Fruit fly (Drosophila melanogaster) whole organism: ENCODE data around the gene CG32847.
A peak's percentile ranks its signal among the peaks of the same experiment; 100 is the strongest.

Experiments
- CG8478 ChIP-seq: fragments of >200 bp; optimal IDR thresholded peaks from 2 replicates; lab custom pipeline; 2018; ENCODE audit warnings: inconsistent platforms
- Dll ChIP-seq: fragments of >200 bp; optimal IDR thresholded peaks from 2 replicates; lab custom pipeline; 2017
- EcR ChIP-seq, 2 experiments: fragments of >200 bp; optimal IDR thresholded peaks; 2 replicates each; lab custom pipeline; 2017; ENCODE audit warnings: missing biosample characterization in 2 of 2, missing genetic modification characterization in 2 of 2, missing genetic modification reagents in 2 of 2
- pan ChIP-seq: fragments of >200 bp; optimal IDR thresholded peaks from 2 replicates; lab custom pipeline; 2017
- psq ChIP-seq: fragments of >200 bp; optimal IDR thresholded peaks from 2 replicates; lab custom pipeline; 2017
- usp ChIP-seq: fragments of >200 bp; optimal IDR thresholded peaks from 2 replicates; lab custom pipeline; 2017; ENCODE audit warnings: missing biosample characterization, missing genetic modification characterization, mixed read lengths

Gene CG32847

DNA sequence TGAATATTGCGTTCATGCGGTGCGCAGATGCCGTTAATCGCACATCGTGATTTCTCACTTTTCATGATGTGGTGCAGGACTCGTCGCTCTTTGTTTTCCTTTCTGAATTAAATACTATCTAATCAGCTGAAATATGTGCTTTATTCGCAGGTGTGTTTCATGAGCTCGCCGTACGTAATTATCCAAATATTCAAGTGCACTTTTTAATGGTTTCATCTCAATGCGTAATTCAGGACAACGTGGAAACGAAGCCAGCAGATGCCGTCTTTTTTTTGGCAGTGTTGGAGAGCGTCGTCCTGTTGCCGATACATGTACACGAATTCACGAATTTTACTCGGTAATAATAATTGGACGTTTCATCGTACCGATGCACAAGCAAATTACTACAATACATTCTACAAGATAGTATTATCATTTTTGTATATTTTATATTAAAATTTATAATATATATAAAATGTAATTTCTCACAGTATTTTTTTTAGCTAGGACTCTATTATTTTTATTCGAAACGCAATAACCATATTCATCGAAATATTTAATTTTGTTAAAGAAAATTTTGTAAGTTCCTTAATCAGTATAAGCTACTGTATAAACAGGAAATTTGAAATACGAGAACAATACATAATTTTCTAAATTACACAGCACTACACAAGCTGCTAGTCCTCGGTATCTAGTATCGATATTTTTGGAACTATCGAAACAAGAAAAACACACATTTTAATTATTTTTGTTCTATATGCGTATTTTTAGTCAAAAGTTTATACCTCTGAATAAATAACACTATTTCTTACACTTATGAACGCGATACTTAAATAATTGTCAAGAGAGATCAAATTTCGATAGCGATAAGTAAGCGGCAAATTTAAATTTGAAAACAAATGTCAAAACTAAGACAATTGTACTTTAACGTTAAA lies 15.5 kb downstream of the CG32847 start, which contains the start of gene CG12316:
Gene CG12316, minus strand, starts transcription at position 276 of the 914 bp plus-strand sequence.
- TF ChIP-seq pan (lab: Kevin White, UChicago) (no peak), usp (no peak), CG8478 (lab: Kevin White, UChicago) (no peak), EcR (GFP tag; optimal IDR thresholded peaks at IDR 0.05; lab: Kevin White, UChicago) (no peak), psq (lab: Kevin White, UChicago) (no peak), Dll (no peak)

DNA sequence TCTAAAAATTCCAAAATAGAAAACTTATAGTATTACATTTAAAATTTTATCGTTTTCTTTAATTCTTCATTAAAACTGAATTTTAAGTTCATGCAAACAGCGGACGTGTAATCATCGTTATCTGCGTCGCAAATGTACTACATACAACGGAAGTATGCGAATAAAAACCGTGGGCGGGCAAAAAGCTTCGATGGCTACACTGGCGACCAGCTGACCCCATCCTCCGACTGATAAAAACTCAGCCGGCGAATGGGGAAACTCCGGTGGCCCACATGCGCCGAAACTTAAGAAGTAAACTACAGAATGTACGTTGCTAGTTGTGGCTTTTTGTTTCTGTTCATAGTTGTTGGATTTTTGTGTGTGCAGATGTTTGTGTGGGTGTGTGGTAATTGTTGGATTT lies 16.4 kb downstream of the CG32847 start:
- TF ChIP-seq psq (lab: Kevin White, UChicago) (no peak), pan (lab: Kevin White, UChicago) (no peak)

DNA sequence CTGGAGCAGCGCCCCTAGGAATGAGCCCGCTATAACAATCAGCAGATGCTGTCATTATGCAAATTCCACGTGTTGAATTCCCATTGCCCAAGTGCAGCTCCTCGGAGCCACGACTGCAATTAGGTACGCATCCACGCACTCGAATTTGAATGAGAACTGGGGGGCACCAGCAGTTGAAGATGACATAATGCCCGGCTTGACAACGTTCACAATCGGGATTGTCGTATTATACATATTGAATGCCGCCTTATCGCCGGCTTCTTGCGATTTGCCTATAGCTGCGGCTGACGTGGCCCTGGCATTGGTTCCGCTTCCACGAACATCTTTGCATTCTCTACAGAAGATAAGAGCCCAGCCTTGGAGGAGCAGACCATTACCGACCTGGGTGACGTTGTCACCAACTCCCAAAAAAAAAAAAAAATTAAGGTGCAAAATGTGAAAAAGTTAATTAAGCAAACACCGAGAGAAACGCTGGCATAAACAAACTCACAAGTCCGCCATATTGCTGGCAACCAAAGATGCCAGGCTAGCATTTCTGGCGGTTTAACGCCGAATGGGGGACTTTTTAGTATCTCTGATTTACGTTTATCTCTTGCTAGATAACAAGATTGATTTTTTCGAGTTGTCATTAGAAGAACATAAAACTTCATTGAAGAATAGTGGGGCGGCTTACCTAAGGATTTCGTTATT lies 19.0 kb downstream of the CG32847 start:
- no peak for TF ChIP-seq psq (lab: Kevin White, UChicago)
- no peak for TF ChIP-seq pan (lab: Kevin White, UChicago)
- no peak for TF ChIP-seq EcR (GFP tag; optimal IDR thresholded peaks at IDR 0.05; lab: Kevin White, UChicago)
- no peak for TF ChIP-seq Dll
- TF ChIP-seq usp: no peak
- no peak for TF ChIP-seq CG8478 (lab: Kevin White, UChicago)

DNA sequence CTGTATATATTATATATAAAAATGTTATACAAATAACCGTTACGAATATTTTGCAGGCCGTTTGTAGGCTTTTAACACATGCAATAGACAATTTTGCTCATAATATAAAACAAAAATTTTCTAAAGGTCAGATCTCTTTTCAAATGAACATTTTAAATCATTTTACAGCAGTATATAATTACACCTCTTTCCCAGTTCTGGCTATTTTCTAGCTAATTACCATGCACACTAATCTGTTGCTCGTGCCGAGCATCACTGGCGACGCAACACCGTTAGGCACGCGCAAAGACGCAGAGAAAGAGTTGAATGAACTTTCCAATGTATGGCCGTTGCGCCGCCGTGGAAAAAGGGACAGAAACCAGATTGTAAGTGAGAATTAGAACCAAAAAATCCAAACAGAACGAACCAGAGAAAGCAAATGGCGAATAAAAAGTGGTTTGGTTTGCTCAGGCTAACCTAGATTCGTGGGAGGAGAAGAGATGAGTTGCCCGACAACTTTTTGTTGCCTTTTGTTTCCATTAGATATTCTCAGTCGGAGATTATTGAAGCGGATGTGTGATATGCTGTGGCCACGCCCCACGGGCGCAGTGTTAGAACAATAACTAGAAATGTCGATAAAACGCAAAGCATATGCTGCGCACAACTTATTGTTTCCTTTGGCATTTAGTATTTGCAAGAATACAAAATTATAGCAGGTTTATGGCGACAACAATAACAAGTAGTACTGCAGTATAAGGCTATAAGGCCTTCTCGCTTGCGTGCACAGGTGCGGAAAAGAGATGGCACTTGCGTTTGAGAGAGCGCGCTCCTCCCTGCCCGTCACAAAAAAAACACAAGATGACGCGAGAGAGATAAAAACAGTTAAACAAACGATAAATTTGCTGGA lies 20.0 kb downstream of the CG32847 start:
- TF ChIP-seq CG8478 (lab: Kevin White, UChicago) (peak; percentile 4), psq (lab: Kevin White, UChicago) (no peak), usp (no peak), EcR (GFP tag; optimal IDR thresholded peaks at IDR 0.05; lab: Kevin White, UChicago) (peak; percentile 67 to 92), Dll (no peak), pan (lab: Kevin White, UChicago) (no peak)

DNA sequence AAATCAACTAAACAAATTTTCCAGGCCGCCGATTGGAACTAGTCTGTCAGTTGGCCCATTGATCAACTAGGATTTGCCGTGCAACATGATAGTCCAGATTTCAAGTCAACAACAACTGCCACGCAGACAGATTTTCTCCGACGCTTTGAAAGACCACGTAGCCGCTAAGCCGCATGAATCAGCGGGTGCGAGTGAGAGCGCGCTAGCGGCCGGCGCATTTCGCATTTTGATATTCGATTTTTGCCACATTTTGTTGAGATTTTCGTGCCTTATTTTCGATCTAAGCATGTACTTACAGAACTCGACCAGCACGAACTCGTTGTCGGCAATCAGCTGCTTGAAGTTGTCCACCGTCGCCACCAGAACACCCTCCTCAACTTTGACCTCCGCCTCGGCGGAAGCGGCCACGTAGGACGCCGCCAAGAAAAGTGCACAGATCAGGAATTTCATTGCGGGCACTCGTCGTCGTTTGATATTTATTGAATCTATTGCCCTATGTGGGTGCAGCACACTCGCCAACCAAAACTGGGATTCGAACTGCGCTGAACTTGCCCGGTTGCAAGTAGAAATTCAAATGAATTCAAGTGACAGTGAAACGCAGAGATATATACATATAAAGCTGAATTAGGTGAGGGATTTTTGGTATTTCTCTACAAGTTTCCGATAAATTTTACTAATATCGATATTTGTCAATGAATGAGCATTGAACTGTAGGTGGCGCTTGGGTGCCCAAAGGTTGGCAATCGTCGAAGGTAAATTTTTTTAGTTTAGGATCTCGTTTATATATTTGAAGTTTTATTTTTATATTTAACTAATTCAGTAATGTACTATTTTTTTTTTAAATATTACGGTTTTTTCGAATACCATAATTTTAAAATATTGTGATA lies 20.9 kb downstream of the CG32847 start, which contains the start of gene Pdi:
Gene Pdi, minus strand, starts transcription at position 837 of the 887 bp plus-strand sequence.
- TF ChIP-seq psq (lab: Kevin White, UChicago) (no peak), usp (no peak), Dll (no peak), EcR (GFP tag; optimal IDR thresholded peaks at IDR 0.05; lab: Kevin White, UChicago) (peak in 1 of 2 experiments; percentile 12), CG8478 (lab: Kevin White, UChicago) (no peak)

DNA sequence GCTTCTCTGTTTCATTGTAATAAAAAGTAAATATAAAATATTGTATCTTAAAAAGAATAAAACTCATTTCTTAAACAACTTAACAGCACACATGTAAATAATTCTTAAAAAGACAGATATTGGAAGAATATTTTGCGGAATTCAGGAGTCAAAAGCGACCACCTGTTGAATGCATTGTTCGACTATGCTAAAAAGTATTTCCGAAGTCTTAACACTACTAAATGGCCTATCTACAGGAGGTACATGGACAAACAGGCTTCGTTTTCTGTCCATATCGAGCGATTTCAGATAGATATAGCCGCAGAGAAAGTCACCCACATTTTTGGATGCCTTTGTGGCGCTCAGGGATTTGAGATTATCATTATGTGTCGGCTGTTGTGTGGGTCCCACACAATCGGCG lies 21.7 kb downstream of the CG32847 start:
- TF ChIP-seq usp (no peak), CG8478 (lab: Kevin White, UChicago) (no peak)

DNA sequence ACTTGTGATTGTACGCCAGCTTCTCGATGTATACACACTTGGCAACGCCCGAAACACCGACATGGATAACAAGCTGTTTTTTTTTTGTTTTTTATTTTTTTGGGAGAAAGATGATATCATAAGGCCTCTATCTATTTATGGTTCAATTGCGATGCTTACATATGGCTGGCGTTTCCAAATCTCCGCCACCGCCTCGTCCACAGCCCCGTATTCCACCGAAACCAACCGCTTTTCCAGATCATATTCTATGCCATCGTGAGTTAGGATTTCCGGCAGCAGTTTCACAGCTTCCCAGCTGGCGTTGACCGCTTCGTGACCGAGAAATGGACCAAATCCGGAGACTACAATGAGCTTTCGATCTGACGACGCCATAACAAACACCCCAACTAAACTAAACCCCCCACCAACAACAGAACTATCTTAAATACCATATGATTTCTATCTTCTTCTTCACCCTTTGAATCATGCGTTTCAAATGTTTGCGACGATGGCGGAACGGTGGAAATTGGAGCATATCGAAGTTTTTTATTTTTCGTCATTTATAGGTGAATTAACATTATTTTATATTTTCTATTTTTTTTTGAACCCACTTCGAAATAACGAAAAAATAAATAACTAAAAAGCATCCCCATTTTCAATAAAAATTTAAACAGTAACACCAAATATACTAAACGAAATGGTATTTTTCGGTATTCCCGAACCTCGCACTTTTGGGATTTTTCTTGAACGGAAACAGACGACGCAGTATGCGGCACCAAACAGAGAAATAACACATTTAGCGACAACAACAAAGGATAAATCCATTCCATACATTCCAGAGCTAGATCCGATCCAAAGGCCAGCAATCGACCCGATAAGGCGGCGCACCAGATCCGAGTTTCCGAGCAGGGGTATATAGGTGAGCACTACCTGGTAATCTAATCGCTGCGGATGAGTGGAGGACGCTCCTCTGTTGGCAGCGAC lies 22.5 kb downstream of the CG32847 start, which contains the start of the genes CG32147 and Pex3:
Gene CG32147, minus strand, starts transcription at position 422 of the 963 bp plus-strand sequence.
Gene Pex3, plus strand, starts transcription at position 718 of the 963 bp plus-strand sequence.
- TF ChIP-seq pan (lab: Kevin White, UChicago) (no peak), Dll (no peak), usp (no peak), EcR (GFP tag; optimal IDR thresholded peaks at IDR 0.05; lab: Kevin White, UChicago) (no peak), CG8478 (lab: Kevin White, UChicago) (no peak), psq (lab: Kevin White, UChicago) (no peak)

DNA sequence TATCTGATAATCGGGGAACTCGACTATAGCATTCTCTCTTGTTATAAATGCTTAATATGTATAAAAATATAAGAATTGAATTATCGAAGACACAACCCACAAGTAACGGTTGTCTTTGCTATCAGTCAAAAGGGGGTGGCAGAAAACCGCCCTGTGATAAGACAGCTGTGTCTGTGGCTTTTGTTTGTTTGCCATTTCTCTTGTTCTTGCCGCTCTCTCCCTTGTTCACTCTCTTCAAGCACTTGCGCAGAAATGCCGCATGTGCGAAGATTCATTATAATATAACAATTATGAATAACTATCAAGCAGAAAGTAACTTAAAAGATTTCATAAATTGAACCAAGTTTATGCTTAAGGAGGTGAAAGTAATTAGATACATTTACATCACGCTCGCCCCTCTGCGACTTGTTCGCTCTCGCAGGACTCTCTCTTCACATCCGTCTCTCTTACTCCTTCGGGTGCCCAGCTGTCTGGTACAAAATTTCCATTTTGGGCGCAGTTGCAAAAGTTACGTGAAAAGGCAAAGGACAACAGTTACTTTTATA lies 25.3 kb downstream of the CG32847 start, which contains the start of gene FucTA:
Gene FucTA, plus strand, starts transcription at position 495 of the 545 bp plus-strand sequence.
- no peak for TF ChIP-seq usp
- TF ChIP-seq EcR (GFP tag; optimal IDR thresholded peaks at IDR 0.05; lab: Kevin White, UChicago): no peak
- no peak for TF ChIP-seq psq (lab: Kevin White, UChicago)
- TF ChIP-seq Dll: no peak
- TF ChIP-seq CG8478 (lab: Kevin White, UChicago): no peak
- no peak for TF ChIP-seq pan (lab: Kevin White, UChicago)

DNA sequence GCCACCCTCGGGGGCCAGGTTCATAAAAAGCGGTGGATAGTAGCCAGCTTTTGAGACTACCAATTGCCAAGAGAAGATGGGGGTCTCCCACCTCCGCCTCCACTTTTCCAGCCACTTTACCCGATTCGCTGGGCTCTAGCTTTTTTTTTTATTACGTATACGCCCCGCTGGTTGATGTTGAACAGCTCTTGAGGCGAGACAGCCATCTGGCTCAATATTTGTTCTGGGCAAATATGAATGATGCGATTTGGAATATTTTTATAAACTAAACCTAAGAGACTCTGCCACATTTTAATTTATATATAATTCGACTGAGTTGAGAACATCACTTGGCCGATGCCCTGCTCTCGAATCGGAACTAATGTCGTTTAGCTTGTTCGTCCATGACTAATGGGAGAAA lies 28.7 kb downstream of the CG32847 start:
- no peak for TF ChIP-seq Dll
- TF ChIP-seq CG8478 (lab: Kevin White, UChicago): no peak
- no peak for TF ChIP-seq pan (lab: Kevin White, UChicago)
